Fruit fly (Drosophila melanogaster) whole organism, embryonic: Measurements from ENCODE around the gene CG15725.
A peak's percentile ranks its signal among the peaks of the same experiment; 100 is the strongest.

ENCODE experiments used
- Awh ChIP-seq: fragments of 200-800 bp; sonication (Bioruptor generic); IDR thresholded peaks from 2 replicates; pipeline ENCODE4, ENCODE4 v1.3.6; 2022; ENCODE audit warnings: missing biosample characterization, missing genetic modification characterization
- BEAF-32 ChIP-seq: fragments of 200-800 bp; sonication (Bioruptor generic); optimal IDR thresholded peaks from 3 replicates; lab custom pipeline; 2017; ENCODE audit warnings: missing biosample characterization, missing genetic modification characterization, mild to moderate bottlenecking, moderate library complexity, missing genetic modification reagents
- BtbVII ChIP-seq: fragments of 200-800 bp; sonication (Bioruptor generic); optimal IDR thresholded peaks from 3 replicates; lab custom pipeline; 2017; ENCODE audit warnings: missing biosample characterization, mild to moderate bottlenecking, missing genetic modification characterization
- CG10209 ChIP-seq: fragments of 200-800 bp; sonication (Bioruptor generic); optimal IDR thresholded peaks from 3 replicates; lab custom pipeline; 2017; ENCODE audit warnings: missing biosample characterization, mild to moderate bottlenecking, missing genetic modification characterization, missing genetic modification reagents
- CG10321 ChIP-seq: fragments of 200-800 bp; sonication (Bioruptor generic); IDR thresholded peaks from 2 replicates; pipeline ENCODE4 v1.3.6; 2022; ENCODE audit warnings: missing biosample characterization, missing genetic modification characterization
- CG14014 ChIP-seq: fragments of 200-800 bp; sonication (Bioruptor generic); IDR thresholded peaks from 2 replicates; pipeline ENCODE4 v1.3.6; 2022; ENCODE audit warnings: missing biosample characterization, missing genetic modification characterization
- CG14441 ChIP-seq: fragments of 200-800 bp; sonication (Bioruptor generic); IDR thresholded peaks from 2 replicates; pipeline ENCODE4 v1.3.6; 2022; ENCODE audit warnings: missing biosample characterization, missing genetic modification characterization
- CG15696 ChIP-seq: fragments of 200-800 bp; sonication (Bioruptor generic); optimal IDR thresholded peaks from 2 replicates; lab custom pipeline; 2019; ENCODE audit warnings: missing biosample characterization, mild to moderate bottlenecking, missing genetic modification characterization, moderate library complexity
- CG31224 ChIP-seq: fragments of 200-800 bp; sonication (Bioruptor generic); IDR thresholded peaks from 2 replicates; pipeline ENCODE4 v1.3.6; 2022; ENCODE audit warnings: missing biosample characterization, missing genetic modification characterization
- CG32772 ChIP-seq: fragments of 200-800 bp; sonication (Bioruptor generic); IDR thresholded peaks from 2 replicates; pipeline ENCODE4 v1.3.6; 2022; ENCODE audit warnings: missing biosample characterization, missing genetic modification characterization
- CG33213 ChIP-seq: fragments of 200-800 bp; sonication (Bioruptor generic); optimal IDR thresholded peaks from 3 replicates; lab custom pipeline; 2016; ENCODE audit warnings: missing biosample characterization, missing genetic modification characterization
- CG3407 ChIP-seq: fragments of 200-800 bp; sonication (Bioruptor generic); optimal IDR thresholded peaks from 2 replicates; lab custom pipeline; 2018; ENCODE audit warnings: missing biosample characterization, mild to moderate bottlenecking, missing genetic modification characterization
- CG6683 ChIP-seq: fragments of 200-800 bp; sonication (Bioruptor generic); optimal IDR thresholded peaks from 2 replicates; lab custom pipeline; 2017; ENCODE audit warnings: missing biosample characterization, mild to moderate bottlenecking, missing genetic modification characterization, missing genetic modification reagents
- Deaf1 ChIP-seq: fragments of 200-800 bp; optimal IDR thresholded peaks from 3 replicates; lab custom pipeline; 2019; ENCODE audit warnings: missing biosample characterization, mild to moderate bottlenecking, missing genetic modification characterization, moderate library complexity
- Doc2 ChIP-seq: fragments of 200-800 bp; sonication (Bioruptor generic); IDR thresholded peaks from 2 replicates; pipeline ENCODE4 v1.3.6; 2022; ENCODE audit warnings: missing biosample characterization, missing genetic modification characterization
- Doc3 ChIP-seq: fragments of 200-800 bp; sonication (Bioruptor generic); IDR thresholded peaks from 3 replicates; pipeline ENCODE4 v1.3.6; 2022; ENCODE audit warnings: missing biosample characterization, missing genetic modification characterization; ENCODE audit not compliant: partially characterized antibody
- E2f1 ChIP-seq: fragments of 200-800 bp; sonication (Bioruptor generic); IDR thresholded peaks from 2 replicates; pipeline ENCODE4 v1.3.6; 2022; ENCODE audit warnings: missing biosample characterization, missing genetic modification characterization
- Eip74EF ChIP-seq, 2 experiments: fragments of 200-800 bp in 1 of 2; fragments of >200 bp in 1 of 2; sonication (Bioruptor generic) in 1 of 2; optimal IDR thresholded peaks; 2 replicates each; lab custom pipeline; 2017 to 2019; ENCODE audit warnings: missing biosample characterization in 2 of 2, missing genetic modification characterization in 2 of 2, mild to moderate bottlenecking in 1 of 2, moderate library complexity in 1 of 2
- Elba2 ChIP-seq: fragments of 200-800 bp; sonication (Bioruptor generic); optimal IDR thresholded peaks from 3 replicates; lab custom pipeline; 2016; ENCODE audit warnings: missing biosample characterization, missing genetic modification characterization
- Ets65A ChIP-seq: fragments of 200-800 bp; sonication (Bioruptor generic); peaks from one replicate; lab custom pipeline; 2016; ENCODE audit warnings: missing biosample characterization, missing genetic modification characterization
- H2.0 ChIP-seq: fragments of 200-800 bp; sonication (Bioruptor generic); IDR thresholded peaks from 2 replicates; pipeline ENCODE4 v1.3.6; 2022; ENCODE audit warnings: missing biosample characterization, missing genetic modification characterization
- HLH3B ChIP-seq: fragments of 200-800 bp; sonication (Bioruptor generic); IDR thresholded peaks from 2 replicates; pipeline ENCODE4 v1.3.6; 2022; ENCODE audit warnings: missing biosample characterization, missing genetic modification characterization
- Nf-YC ChIP-seq: fragments of 200-800 bp; optimal IDR thresholded peaks from 3 replicates; lab custom pipeline; 2019; ENCODE audit warnings: missing biosample characterization, mild to moderate bottlenecking, missing genetic modification characterization, moderate library complexity
- Rfx ChIP-seq: fragments of 200-800 bp; sonication (Bioruptor generic); IDR thresholded peaks from 2 replicates; pipeline ENCODE4 v1.3.6; 2022; ENCODE audit warnings: missing biosample characterization, missing genetic modification characterization
- Rx ChIP-seq: fragments of 200-800 bp; sonication (Bioruptor generic); IDR thresholded peaks from 2 replicates; pipeline ENCODE4 v1.3.6; 2022; ENCODE audit warnings: missing biosample characterization, missing genetic modification characterization
- ap ChIP-seq: fragments of 200-800 bp; sonication (Bioruptor generic); IDR thresholded peaks from 2 replicates; pipeline ENCODE4 v1.3.6; 2022; ENCODE audit warnings: missing biosample characterization, missing genetic modification characterization
- ci ChIP-seq: fragments of 200-800 bp; sonication (Bioruptor generic); IDR thresholded peaks from 3 replicates; pipeline ENCODE4 v1.3.6; 2022; ENCODE audit warnings: missing biosample characterization, missing genetic modification characterization
- crp ChIP-seq, 2 experiments: fragments of 200-800 bp; sonication (Bioruptor generic); optimal IDR thresholded peaks; 2 replicates in 1 of 2; 3 replicates in 1 of 2; lab custom pipeline; 2017; ENCODE audit warnings: missing biosample characterization in 2 of 2, missing genetic modification characterization in 2 of 2, mild to moderate bottlenecking in 1 of 2, moderate library complexity in 1 of 2
- da ChIP-seq: fragments of 200-800 bp; sonication (Bioruptor generic); optimal IDR thresholded peaks from 2 replicates; lab custom pipeline; 2016; ENCODE audit warnings: missing biosample characterization, missing genetic modification characterization
- dimm ChIP-seq: fragments of 200-800 bp; sonication (Bioruptor generic); IDR thresholded peaks from 2 replicates; pipeline ENCODE4 v1.3.6; 2022; ENCODE audit warnings: missing biosample characterization, missing genetic modification characterization
- dmrt11E ChIP-seq: fragments of 200-800 bp; sonication (Bioruptor generic); optimal IDR thresholded peaks from 3 replicates; lab custom pipeline; 2018; ENCODE audit warnings: missing biosample characterization, mild to moderate bottlenecking, missing genetic modification characterization, moderate library complexity
- gcm2 ChIP-seq: fragments of 200-800 bp; sonication (Bioruptor generic); optimal IDR thresholded peaks from 2 replicates; lab custom pipeline; 2016; ENCODE audit warnings: missing biosample characterization, missing genetic modification characterization
- gt ChIP-seq: fragments of 200-800 bp; sonication (Bioruptor generic); IDR thresholded peaks from 2 replicates; pipeline ENCODE4 v1.3.6; 2022; ENCODE audit warnings: missing biosample characterization, missing genetic modification characterization
- hb ChIP-seq: fragments of 200-800 bp; sonication (Bioruptor generic); IDR thresholded peaks from 3 replicates; pipeline ENCODE4 v1.3.6; 2022; ENCODE audit warnings: missing biosample characterization, missing genetic modification characterization; ENCODE audit not compliant: partially characterized antibody
- her ChIP-seq: fragments of 200-800 bp; sonication (Bioruptor generic); optimal IDR thresholded peaks from 2 replicates; lab custom pipeline; 2016; ENCODE audit warnings: missing biosample characterization, missing genetic modification characterization
- lbe ChIP-seq: fragments of 200-800 bp; sonication (Bioruptor generic); optimal IDR thresholded peaks from 2 replicates; lab custom pipeline; 2016; ENCODE audit warnings: missing biosample characterization, mild to moderate bottlenecking, missing genetic modification characterization
- oc ChIP-seq: fragments of 200-800 bp; sonication (Bioruptor generic); optimal IDR thresholded peaks from 2 replicates; lab custom pipeline; 2018; ENCODE audit warnings: missing biosample characterization, mild to moderate bottlenecking, missing genetic modification characterization, moderate library complexity
- p53 ChIP-seq: fragments of 200-800 bp; sonication (Bioruptor generic); optimal IDR thresholded peaks from 2 replicates; lab custom pipeline; 2016; ENCODE audit warnings: missing biosample characterization, missing genetic modification characterization
- pfk ChIP-seq: fragments of 200-800 bp; sonication (Bioruptor generic); optimal IDR thresholded peaks from 2 replicates; lab custom pipeline; 2018; ENCODE audit warnings: missing biosample characterization, mild to moderate bottlenecking, missing genetic modification characterization, moderate library complexity
- stc ChIP-seq: fragments of 200-800 bp; sonication (Bioruptor generic); IDR thresholded peaks from 2 replicates; pipeline ENCODE4 v1.3.6; 2022; ENCODE audit warnings: missing biosample characterization, missing genetic modification characterization
- tap ChIP-seq: fragments of 200-800 bp; optimal IDR thresholded peaks from 3 replicates; lab custom pipeline; 2019; ENCODE audit warnings: missing biosample characterization, mild to moderate bottlenecking, missing genetic modification characterization, moderate library complexity
- tin ChIP-seq: fragments of 200-800 bp; sonication (Bioruptor generic); optimal IDR thresholded peaks from 3 replicates; lab custom pipeline; 2016; ENCODE audit warnings: missing biosample characterization, missing genetic modification characterization
- tup ChIP-seq: fragments of 200-800 bp; sonication (Bioruptor generic); optimal IDR thresholded peaks from 2 replicates; lab custom pipeline; 2016; ENCODE audit warnings: missing biosample characterization, mild to moderate bottlenecking, missing genetic modification characterization, moderate library complexity
- wor ChIP-seq: fragments of 200-800 bp; sonication (Bioruptor generic); IDR thresholded peaks from 2 replicates; pipeline ENCODE4 v1.3.6; 2022; ENCODE audit warnings: missing biosample characterization, missing genetic modification characterization
- zfh1 ChIP-seq: fragments of 200-800 bp; sonication (Bioruptor generic); IDR thresholded peaks from 3 replicates; pipeline ENCODE4 v1.3.6; 2022; ENCODE audit warnings: missing biosample characterization, missing genetic modification characterization

The CG15725 gene

dm6 chrX:12734354-12734709 lies 28.7 kb downstream of the CG15725 start (continued):
- TF ChIP-seq BEAF-32 (GFP tag; lab: Kevin White, UChicago) (no peak), gcm2 (GFP tag; lab: Kevin White, UChicago) (no peak), her (GFP tag; lab: Kevin White, UChicago) (peak; percentile 8), hb (GFP tag; lab: Robert Waterston, UW) (no peak), CG10209 (GFP tag; lab: Kevin White, UChicago) (no peak), ci (peak; percentile 12; the same call in 1 of the 3 replicates), crp (GFP tag; optimal IDR thresholded peaks at IDR 0.05; lab: Kevin White, UChicago) (no peak), gt (GFP tag; lab: Robert Waterston, UW) (no peak), E2f1 (no peak), CG6683 (GFP tag; lab: Kevin White, UChicago) (no peak), Awh (GFP tag; lab: Robert Waterston, UW) (no peak), CG33213 (GFP tag; lab: Kevin White, UChicago) (no peak), HLH3B (no peak), tap (tag; lab: Kevin White, UChicago) (no peak), Nf-YC (tag; lab: Kevin White, UChicago) (no peak), BtbVII (no peak), Rfx (GFP tag; lab: Robert Waterston, UW) (no peak), CG15696 (tag; lab: Kevin White, UChicago) (no peak), stc (GFP tag; lab: Robert Waterston, UW) (peak; percentile 20; the same call in 1 of the 2 replicates), zfh1 (GFP tag; lab: Robert Waterston, UW) (peak; percentile 35; the same call in 1 of the 3 replicates), tin (no peak), Deaf1 (tag; lab: Kevin White, UChicago) (no peak), dmrt11E (tag; lab: Kevin White, UChicago) (no peak), CG31224 (GFP tag; lab: Robert Waterston, UW) (no peak), CG3407 (peak; percentile 100), dimm (GFP tag; lab: Robert Waterston, UW) (0 out of 2 replicates have a peak, but pooled peaks have one; percentile 19), CG14014 (GFP tag; lab: Robert Waterston, UW) (no peak), Eip74EF (GFP tag; optimal IDR thresholded peaks at IDR 0.05; lab: Kevin White, UChicago) (no peak), p53 (GFP tag; lab: Kevin White, UChicago) (no peak), CG10321 (GFP tag; lab: Robert Waterston, UW) (no peak), da (GFP tag; lab: Kevin White, UChicago) (no peak), tup (GFP tag; lab: Kevin White, UChicago) (no peak), Rx (peak; percentile 19; the same call in 1 of the 2 replicates), pfk (GFP tag; lab: Kevin White, UChicago) (no peak), H2.0 (GFP tag; lab: Robert Waterston, UW) (no peak), ap (GFP tag; lab: Robert Waterston, UW) (0 out of 2 replicates have a peak, but pooled peaks have one; percentile 20), Elba2 (GFP tag; lab: Kevin White, UChicago) (no peak), wor (no peak), CG14441 (GFP tag; lab: Robert Waterston, UW) (0 out of 2 replicates have a peak, but pooled peaks have one; percentile 13), CG32772 (peak; percentile 63), Doc2 (GFP tag; lab: Robert Waterston, UW) (no peak), lbe (GFP tag; lab: Kevin White, UChicago) (no peak), Ets65A (GFP tag; lab: Kevin White, UChicago) (peak; percentile 5), oc (no peak), Doc3 (GFP tag; lab: Robert Waterston, UW) (no peak)
